Worm (Caenorhabditis elegans) whole organism, late embryonic: Measurements from ENCODE around the gene R09E10.2.

Experiments
- C38D4.7 ChIP-seq: fragments of 200-800 bp; sonication (Bioruptor generic); optimal IDR thresholded peaks from 2 replicates; lab custom pipeline; 2018; ENCODE audit warnings: mild to moderate bottlenecking, missing genetic modification characterization, moderate library complexity, missing compliant biosample characterization
- ets-4 ChIP-seq: sonication (generic microtip); optimal IDR thresholded peaks from 2 replicates; lab custom pipeline; 2016; ENCODE audit warnings: missing genetic modification characterization, missing compliant biosample characterization
- pha-4 ChIP-seq: fragments of 150-350 bp; optimal IDR thresholded peaks from 2 replicates; lab custom pipeline; 2018; ENCODE audit warnings: missing biosample characterization, missing genetic modification reagents, missing genetic modification characterization
- pqm-1 ChIP-seq: sonication (generic microtip); optimal IDR thresholded peaks from 2 replicates; lab custom pipeline; 2016; ENCODE audit warnings: missing genetic modification characterization, missing compliant biosample characterization

ce11 chrIV:10295084-10295483, 23.0 kb downstream of the R09E10.2 start, which contains the start of gene R09E10.13:
- TF ChIP-seq pqm-1 (tag; lab: Kevin White, UChicago): no peak
- TF ChIP-seq C38D4.7 (GFP tag; lab: Kevin White, UChicago): no peak
- TF ChIP-seq pha-4 (tag; lab: Kevin White, UChicago): no peak
- no peak for TF ChIP-seq ets-4
